Worm (Caenorhabditis elegans): ENCODE measurements around the gene asp-8.

Gene asp-8

DNA sequence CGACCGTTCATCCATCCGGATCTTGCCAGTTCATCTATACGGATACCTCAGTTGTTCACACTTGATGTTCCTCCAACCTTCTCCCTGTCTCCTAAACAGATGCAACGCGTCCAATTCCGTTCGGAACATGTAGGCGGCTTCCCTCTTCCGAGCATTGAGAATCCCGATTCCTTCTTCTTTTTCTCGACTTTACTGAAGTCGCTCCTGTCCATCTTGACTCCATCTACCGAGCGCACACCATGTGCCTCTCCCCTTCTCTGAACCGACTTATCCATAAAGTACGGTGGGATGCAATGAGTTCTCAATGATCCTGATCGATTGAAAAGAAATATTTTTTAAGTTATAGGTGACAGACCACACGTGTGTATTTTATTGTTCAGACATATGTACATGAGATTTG is 32.3 kb upstream of the asp-8 start:
- TF ChIP-seq hmg-4 (GFP tag; optimal IDR thresholded peaks at IDR 0.05) (no peak), sea-1 (GFP tag; conservative IDR thresholded peaks at IDR 0.05) (no peak), ceh-13 (GFP tag; optimal IDR thresholded peaks at IDR 0.05) (no peak)

DNA sequence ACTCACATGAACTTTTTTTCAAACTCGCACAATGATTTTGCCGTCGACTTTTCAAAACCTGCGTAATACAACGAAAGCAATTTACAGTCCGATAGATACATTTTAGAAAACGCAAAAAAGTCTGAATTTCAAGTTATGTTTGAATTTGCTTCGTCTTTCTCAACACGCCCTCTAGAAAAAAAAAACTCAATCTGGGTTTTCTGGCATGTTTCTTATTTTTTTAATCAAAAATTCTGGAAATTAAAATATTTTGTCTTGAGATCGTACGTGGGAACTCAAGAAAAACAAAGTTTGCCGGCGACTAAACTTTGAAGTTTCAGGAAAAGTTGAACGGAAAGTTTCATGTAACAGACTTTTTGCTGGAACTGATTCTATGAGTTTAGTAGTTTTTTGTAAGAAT is 30.5 kb upstream of the asp-8 start, which contains the start of gene srw-115:
Gene srw-115 (minus strand): TSS at position 101 of the 400 bp plus-strand sequence.
- TF ChIP-seq hmbx-1 (tag; optimal IDR thresholded peaks at IDR 0.05): no peak
- TF ChIP-seq scrt-1 (GFP tag; IDR thresholded peaks at IDR 0.05): no peak
- no peak for TF ChIP-seq F13C5.2 (tag; optimal IDR thresholded peaks at IDR 0.05)
- no peak for TF ChIP-seq aly-1 (tag; optimal IDR thresholded peaks at IDR 0.05)
- no peak for TF ChIP-seq ama-1 (optimal IDR thresholded peaks at IDR 0.05)
- TF ChIP-seq ets-7 (tag; optimal IDR thresholded peaks at IDR 0.05): no peak
- no peak for TF ChIP-seq tbx-11 (GFP tag; IDR thresholded peaks at IDR 0.05)
- no peak for TF ChIP-seq ceh-36 (tag; optimal IDR thresholded peaks at IDR 0.05)

DNA sequence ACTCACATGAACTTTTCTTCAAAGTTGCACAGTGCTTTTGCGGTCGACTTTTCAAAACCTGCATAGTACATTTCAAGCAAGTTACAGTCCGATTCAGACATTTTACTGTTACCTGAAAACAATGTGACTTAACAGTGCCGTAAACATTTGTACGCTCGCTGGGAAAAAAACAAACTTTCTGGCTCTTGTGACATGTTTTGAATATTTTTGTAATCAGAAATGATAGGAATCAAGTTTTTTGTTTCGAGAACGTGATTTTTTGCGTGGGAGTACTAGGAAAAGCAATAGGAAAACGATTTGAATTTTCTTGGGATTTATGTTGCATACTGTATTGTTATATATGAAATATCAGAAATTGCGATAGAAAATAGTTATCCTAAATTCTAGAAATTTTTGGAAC is 28.2 kb upstream of the asp-8 start, which contains the start of gene srw-120:
Gene srw-120 (minus strand): TSS at position 101 of the 400 bp plus-strand sequence.
- TF ChIP-seq ama-1 (optimal IDR thresholded peaks at IDR 0.05) (no peak), ets-7 (tag; optimal IDR thresholded peaks at IDR 0.05) (no peak)

DNA sequence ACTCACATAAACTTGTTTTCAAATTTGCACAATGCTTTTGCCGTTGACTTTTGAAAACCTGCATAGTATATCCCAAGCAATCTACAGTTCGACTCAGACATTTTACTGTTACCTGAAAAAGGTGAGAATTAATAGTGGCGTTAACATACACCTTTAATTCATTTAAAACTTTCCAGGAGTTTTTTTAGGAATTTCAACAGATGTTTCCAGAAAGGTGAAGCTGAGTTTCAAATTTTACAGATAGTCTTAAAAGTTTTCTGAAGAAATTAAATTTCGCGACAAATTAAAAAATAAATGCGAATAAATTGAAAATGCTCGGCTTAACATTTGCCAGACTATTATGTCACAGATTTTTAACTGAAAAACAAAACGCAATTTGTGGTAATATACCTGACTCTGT is 24.6 kb upstream of the asp-8 start, which contains the start of gene srw-119:
Gene srw-119 (minus strand): TSS at position 101 of the 400 bp plus-strand sequence.
- TF ChIP-seq tbx-11 (GFP tag; IDR thresholded peaks at IDR 0.05) (no peak), ceh-36 (tag; optimal IDR thresholded peaks at IDR 0.05) (no peak), sea-1 (GFP tag; conservative IDR thresholded peaks at IDR 0.05) (no peak), F13C5.2 (tag; optimal IDR thresholded peaks at IDR 0.05) (no peak)

DNA sequence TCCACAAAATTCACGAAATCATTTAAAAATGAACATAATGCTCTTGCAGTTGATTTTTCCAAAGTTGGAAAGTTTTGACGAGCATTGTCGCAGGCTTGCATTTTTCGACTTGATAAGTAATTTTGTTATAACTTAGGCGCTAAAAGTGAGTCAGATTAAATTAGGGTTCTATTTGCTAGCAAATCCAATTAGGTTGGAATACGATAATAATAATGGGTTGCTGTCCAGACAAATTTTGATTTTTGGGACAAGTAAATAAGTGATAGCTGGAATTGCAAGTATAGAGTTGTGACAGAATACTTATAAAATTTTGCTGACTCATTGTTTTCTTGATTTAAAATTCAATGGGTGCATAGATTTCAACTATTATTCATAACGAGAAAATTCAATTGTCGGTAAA is 18.4 kb upstream of the asp-8 start, which contains the start of gene srw-112:
Gene srw-112 (minus strand): TSS at position 101 of the 400 bp plus-strand sequence.
- TF ChIP-seq ets-7 (tag; optimal IDR thresholded peaks at IDR 0.05) (no peak), ceh-13 (GFP tag; optimal IDR thresholded peaks at IDR 0.05) (no peak), F13C5.2 (tag; optimal IDR thresholded peaks at IDR 0.05) (no peak), sea-1 (GFP tag; conservative IDR thresholded peaks at IDR 0.05) (no peak), hnd-1 (tag; optimal IDR thresholded peaks at IDR 0.05) (no peak), tbx-11 (GFP tag; IDR thresholded peaks at IDR 0.05) (no peak), ceh-36 (tag; optimal IDR thresholded peaks at IDR 0.05) (no peak), flt-1 (GFP tag; IDR thresholded peaks at IDR 0.05) (no peak), aly-1 (tag; optimal IDR thresholded peaks at IDR 0.05) (no peak), tbx-37 (GFP tag; conservative IDR thresholded peaks at IDR 0.05) (no peak), hmbx-1 (tag; optimal IDR thresholded peaks at IDR 0.05) (no peak), hmg-4 (GFP tag; optimal IDR thresholded peaks at IDR 0.05) (no peak), scrt-1 (GFP tag; IDR thresholded peaks at IDR 0.05) (no peak), tra-4 (tag; optimal IDR thresholded peaks at IDR 0.05) (no peak), pes-1 (GFP tag; IDR thresholded peaks at IDR 0.05) (no peak), B0310.2 (tag; optimal IDR thresholded peaks at IDR 0.05) (no peak), ama-1 (optimal IDR thresholded peaks at IDR 0.05) (no peak)

DNA sequence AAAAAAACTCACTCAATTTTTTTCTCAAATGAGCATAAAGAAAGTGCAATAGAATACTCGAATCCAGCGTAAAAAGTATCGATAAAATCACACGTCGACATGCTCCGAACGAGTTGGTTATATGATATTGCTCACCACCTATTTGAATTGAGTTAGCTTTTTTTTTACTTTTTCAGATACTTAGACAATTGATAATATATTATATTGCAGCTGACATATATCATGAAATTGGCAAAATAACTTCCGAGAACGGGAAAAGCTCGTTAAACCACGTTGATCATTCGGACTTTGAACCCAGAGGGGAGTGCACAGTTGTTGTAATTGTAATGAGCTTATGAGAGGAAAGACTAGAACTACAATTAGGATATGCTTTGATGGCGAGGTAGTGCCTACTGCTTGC is 13.9 kb upstream of the asp-8 start, which contains the start of gene srw-136:
Gene srw-136 (minus strand): TSS at position 101 of the 400 bp plus-strand sequence.
- no peak for TF ChIP-seq scrt-1 (GFP tag; IDR thresholded peaks at IDR 0.05)
- TF ChIP-seq sea-1 (GFP tag; conservative IDR thresholded peaks at IDR 0.05): no peak
- no peak for TF ChIP-seq ceh-36 (tag; optimal IDR thresholded peaks at IDR 0.05)
- TF ChIP-seq tra-4 (tag; optimal IDR thresholded peaks at IDR 0.05): no peak
- TF ChIP-seq B0310.2 (tag; optimal IDR thresholded peaks at IDR 0.05): no peak
- TF ChIP-seq aly-1 (tag; optimal IDR thresholded peaks at IDR 0.05): no peak
- TF ChIP-seq tbx-11 (GFP tag; IDR thresholded peaks at IDR 0.05): no peak
- TF ChIP-seq ets-7 (tag; optimal IDR thresholded peaks at IDR 0.05): no peak
- no peak for TF ChIP-seq hmg-4 (GFP tag; optimal IDR thresholded peaks at IDR 0.05)
- no peak for TF ChIP-seq ceh-13 (GFP tag; optimal IDR thresholded peaks at IDR 0.05)
- TF ChIP-seq F13C5.2 (tag; optimal IDR thresholded peaks at IDR 0.05): no peak
- no peak for TF ChIP-seq hnd-1 (tag; optimal IDR thresholded peaks at IDR 0.05)
- no peak for TF ChIP-seq pes-1 (GFP tag; IDR thresholded peaks at IDR 0.05)
- no peak for TF ChIP-seq tbx-37 (GFP tag; conservative IDR thresholded peaks at IDR 0.05)
- TF ChIP-seq flt-1 (GFP tag; IDR thresholded peaks at IDR 0.05): no peak
- TF ChIP-seq ama-1 (optimal IDR thresholded peaks at IDR 0.05): no peak
- TF ChIP-seq hmbx-1 (tag; optimal IDR thresholded peaks at IDR 0.05): no peak

DNA sequence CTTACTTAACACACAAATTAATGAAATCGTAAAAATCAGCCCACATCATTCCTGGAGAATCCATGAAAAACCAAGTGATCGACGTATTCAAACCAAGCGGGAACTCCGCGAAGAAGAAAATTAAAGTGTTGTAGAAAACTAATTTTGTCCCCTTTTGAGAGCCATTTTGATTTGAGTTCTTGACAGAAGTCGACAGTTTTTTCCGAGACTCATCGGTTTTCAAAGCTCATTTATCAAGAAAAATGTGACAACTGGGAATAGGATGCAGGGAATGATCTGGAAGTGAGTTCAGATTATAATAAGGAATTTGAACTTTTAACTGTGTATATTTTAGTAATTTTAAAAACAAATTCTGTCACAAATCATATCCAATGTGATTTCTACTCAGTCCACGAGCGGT is 13.0 kb upstream of the asp-8 start, which contains the start of gene srw-135:
Gene srw-135 (minus strand): TSS at position 101 of the 400 bp plus-strand sequence.
- TF ChIP-seq tbx-11 (GFP tag; IDR thresholded peaks at IDR 0.05) (no peak), hmg-4 (GFP tag; optimal IDR thresholded peaks at IDR 0.05) (no peak), tbx-37 (GFP tag; conservative IDR thresholded peaks at IDR 0.05) (no peak), F13C5.2 (tag; optimal IDR thresholded peaks at IDR 0.05) (no peak), ceh-13 (GFP tag; optimal IDR thresholded peaks at IDR 0.05) (no peak), ama-1 (optimal IDR thresholded peaks at IDR 0.05) (no peak), scrt-1 (GFP tag; IDR thresholded peaks at IDR 0.05) (no peak), flt-1 (GFP tag; IDR thresholded peaks at IDR 0.05) (no peak), sea-1 (GFP tag; conservative IDR thresholded peaks at IDR 0.05) (no peak), aly-1 (tag; optimal IDR thresholded peaks at IDR 0.05) (no peak), ets-7 (tag; optimal IDR thresholded peaks at IDR 0.05) (no peak), tra-4 (tag; optimal IDR thresholded peaks at IDR 0.05) (no peak), pes-1 (GFP tag; IDR thresholded peaks at IDR 0.05) (no peak)

DNA sequence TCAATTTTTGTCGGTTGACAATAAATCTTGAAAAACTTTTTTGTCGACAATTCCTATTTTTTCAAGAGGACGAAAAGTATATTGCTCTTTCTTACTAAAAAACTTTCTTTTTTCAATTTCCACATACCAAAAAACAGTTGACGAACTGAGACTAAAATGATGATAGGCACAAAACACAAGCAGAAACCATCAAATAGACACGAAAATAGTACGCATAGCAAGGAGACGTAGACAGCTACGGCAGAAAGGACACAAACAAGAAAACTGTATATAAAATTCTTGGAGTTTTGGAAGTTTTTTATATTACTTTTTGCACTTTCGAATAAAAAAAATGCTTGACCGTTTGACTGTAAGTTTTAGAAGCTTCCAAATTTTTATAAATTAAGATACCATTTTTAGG is 10.2 kb upstream of the asp-8 start, which contains the start of gene K12D9.1:
Gene K12D9.1 (plus strand): TSS at position 301 of the 400 bp plus-strand sequence.
- TF ChIP-seq ama-1 (optimal IDR thresholded peaks at IDR 0.05): no peak
- TF ChIP-seq scrt-1 (GFP tag; IDR thresholded peaks at IDR 0.05): no peak
- TF ChIP-seq tbx-11 (GFP tag; IDR thresholded peaks at IDR 0.05): no peak
- TF ChIP-seq aly-1 (tag; optimal IDR thresholded peaks at IDR 0.05): no peak
- TF ChIP-seq hmg-4 (GFP tag; optimal IDR thresholded peaks at IDR 0.05): no peak
- TF ChIP-seq ceh-13 (GFP tag; optimal IDR thresholded peaks at IDR 0.05): no peak
- TF ChIP-seq tra-4 (tag; optimal IDR thresholded peaks at IDR 0.05): no peak
- TF ChIP-seq ceh-36 (tag; optimal IDR thresholded peaks at IDR 0.05): no peak
- TF ChIP-seq sea-1 (GFP tag; conservative IDR thresholded peaks at IDR 0.05): no peak
- no peak for TF ChIP-seq B0310.2 (tag; optimal IDR thresholded peaks at IDR 0.05)
- TF ChIP-seq F13C5.2 (tag; optimal IDR thresholded peaks at IDR 0.05): no peak
- TF ChIP-seq hnd-1 (tag; optimal IDR thresholded peaks at IDR 0.05): no peak
- no peak for TF ChIP-seq ets-7 (tag; optimal IDR thresholded peaks at IDR 0.05)
- TF ChIP-seq hmbx-1 (tag; optimal IDR thresholded peaks at IDR 0.05): no peak
- no peak for TF ChIP-seq flt-1 (GFP tag; IDR thresholded peaks at IDR 0.05)
- no peak for TF ChIP-seq tbx-37 (GFP tag; conservative IDR thresholded peaks at IDR 0.05)
- no peak for TF ChIP-seq pes-1 (GFP tag; IDR thresholded peaks at IDR 0.05)

All from whole organism, early embryonic.